Worm (Caenorhabditis elegans) whole organism, L2 larva: ENCODE results near the gene C14E2.6.

Experiments
- C34F6.9 ChIP-seq: fragments of 150-350 bp; optimal IDR thresholded peaks from 2 replicates; lab custom pipeline; 2014; ENCODE audit warnings: missing biosample characterization, missing genetic modification characterization
- F13H6.1 ChIP-seq: sonication (generic microtip); optimal IDR thresholded peaks from 2 replicates; lab custom pipeline; 2016; ENCODE audit warnings: missing genetic modification characterization, missing compliant biosample characterization
- R02D3.7 ChIP-seq: fragments of 150-350 bp; optimal IDR thresholded peaks from 2 replicates; lab custom pipeline; 2014; ENCODE audit warnings: missing biosample characterization, missing genetic modification characterization
- Y55F3AM.14 ChIP-seq: fragments of 200-800 bp; sonication (Bioruptor generic); optimal IDR thresholded peaks from 2 replicates; lab custom pipeline; 2018; ENCODE audit warnings: mild to moderate bottlenecking, missing genetic modification characterization, missing compliant biosample characterization
- alr-1 ChIP-seq: fragments of 150-350 bp; optimal IDR thresholded peaks from 2 replicates; lab custom pipeline; 2014; ENCODE audit warnings: missing biosample characterization, missing genetic modification characterization
- aly-2 ChIP-seq: fragments of 150-350 bp; optimal IDR thresholded peaks from 2 replicates; lab custom pipeline; 2014; ENCODE audit warnings: missing biosample characterization, missing genetic modification characterization
- ama-1 ChIP-seq: fragments of 150-350 bp; optimal IDR thresholded peaks from 2 replicates; lab custom pipeline; 2018; ENCODE audit warnings: inconsistent platforms
- blmp-1 ChIP-seq: sonication (generic microtip); optimal IDR thresholded peaks from 2 replicates; lab custom pipeline; 2017; ENCODE audit warnings: missing genetic modification characterization, mild to moderate bottlenecking, missing compliant biosample characterization, antibody characterized with exemption, moderate library complexity; ENCODE audit not compliant: insufficient read depth
- ceh-16 ChIP-seq: fragments of 150-350 bp; optimal IDR thresholded peaks from 2 replicates; lab custom pipeline; 2014; ENCODE audit warnings: missing biosample characterization, missing genetic modification characterization
- ceh-82 ChIP-seq: fragments of 150-350 bp; optimal IDR thresholded peaks from 2 replicates; lab custom pipeline; 2014; ENCODE audit warnings: missing biosample characterization, missing genetic modification characterization
- crh-2 ChIP-seq: sonication (generic microtip); optimal IDR thresholded peaks from 2 replicates; lab custom pipeline; 2017; ENCODE audit warnings: missing biosample characterization, missing genetic modification characterization
- fos-1 ChIP-seq: fragments of 150-350 bp; optimal IDR thresholded peaks from 2 replicates; lab custom pipeline; 2014; ENCODE audit warnings: missing biosample characterization, missing genetic modification characterization
- gmeb-1 ChIP-seq: fragments of 150-350 bp; optimal IDR thresholded peaks from 2 replicates; lab custom pipeline; 2014; ENCODE audit warnings: missing biosample characterization, missing genetic modification characterization
- lin-11 ChIP-seq: fragments of 150-350 bp; sonication (generic microtip); optimal IDR thresholded peaks from 2 replicates; lab custom pipeline; 2014; ENCODE audit warnings: missing biosample characterization, missing genetic modification characterization, inconsistent platforms, mixed read lengths
- lin-13 ChIP-seq: fragments of 150-350 bp; optimal IDR thresholded peaks from 2 replicates; lab custom pipeline; 2014; ENCODE audit warnings: missing biosample characterization, missing genetic modification reagents, missing genetic modification characterization
- lsy-2 ChIP-seq, 2 experiments: fragments of 150-350 bp in 1 of 2; sonication (generic microtip) in 1 of 2; optimal IDR thresholded peaks; 2 replicates each; lab custom pipeline; 2014 to 2017; ENCODE audit warnings: missing biosample characterization in 2 of 2, missing genetic modification characterization in 2 of 2
- mab-5 ChIP-seq: fragments of 150-350 bp; optimal IDR thresholded peaks from 2 replicates; lab custom pipeline; 2014; ENCODE audit warnings: missing biosample characterization, missing genetic modification characterization
- mbf-1 ChIP-seq: sonication (generic microtip); optimal IDR thresholded peaks from 2 replicates; lab custom pipeline; 2017; ENCODE audit warnings: missing biosample characterization, missing genetic modification characterization
- mdl-1 ChIP-seq, 2 experiments: fragments of 150-350 bp in 1 of 2; sonication (generic microtip) in 1 of 2; optimal IDR thresholded peaks; 2 replicates each; lab custom pipeline; 2017; ENCODE audit warnings: missing biosample characterization in 2 of 2, missing genetic modification characterization in 2 of 2
- nhr-12 ChIP-seq: fragments of 150-350 bp; optimal IDR thresholded peaks from 2 replicates; lab custom pipeline; 2014; ENCODE audit warnings: missing biosample characterization, missing genetic modification characterization
- nhr-129 ChIP-seq: fragments of 150-350 bp; optimal IDR thresholded peaks from 2 replicates; lab custom pipeline; 2014; ENCODE audit warnings: missing biosample characterization, missing genetic modification characterization
- nhr-21 ChIP-seq: fragments of 150-350 bp; optimal IDR thresholded peaks from 2 replicates; lab custom pipeline; 2014; ENCODE audit warnings: missing biosample characterization, missing genetic modification characterization
- nhr-23 ChIP-seq: fragments of 150-350 bp; optimal IDR thresholded peaks from 2 replicates; lab custom pipeline; 2014; ENCODE audit warnings: missing biosample characterization, missing genetic modification reagents, missing genetic modification characterization
- nhr-237 ChIP-seq: fragments of 150-350 bp; optimal IDR thresholded peaks from 2 replicates; lab custom pipeline; 2014; ENCODE audit warnings: missing biosample characterization, missing genetic modification characterization
- nhr-25 ChIP-seq: fragments of 150-350 bp; sonication (generic microtip); optimal IDR thresholded peaks from 3 replicates; lab custom pipeline; 2014; ENCODE audit warnings: missing biosample characterization, missing genetic modification characterization
- nhr-6 ChIP-seq: fragments of 150-350 bp; optimal IDR thresholded peaks from 2 replicates; lab custom pipeline; 2014; ENCODE audit warnings: missing biosample characterization, missing genetic modification characterization
- nhr-77 ChIP-seq: fragments of 150-350 bp; optimal IDR thresholded peaks from 2 replicates; lab custom pipeline; 2014; ENCODE audit warnings: missing biosample characterization, missing genetic modification characterization
- peb-1 ChIP-seq: fragments of 150-350 bp; optimal IDR thresholded peaks from 2 replicates; lab custom pipeline; 2014; ENCODE audit warnings: missing biosample characterization, missing genetic modification characterization
- sem-4 ChIP-seq: fragments of 150-350 bp; optimal IDR thresholded peaks from 2 replicates; lab custom pipeline; 2014; ENCODE audit warnings: missing biosample characterization, missing genetic modification reagents, missing genetic modification characterization
- skn-1 ChIP-seq: sonication (generic microtip); optimal IDR thresholded peaks from 2 replicates; lab custom pipeline; 2017; ENCODE audit warnings: missing biosample characterization, missing genetic modification characterization
- sma-3 ChIP-seq: sonication (generic microtip); optimal IDR thresholded peaks from 2 replicates; lab custom pipeline; 2016; ENCODE audit warnings: missing genetic modification reagents, missing genetic modification characterization, missing compliant biosample characterization
- snpc-4 ChIP-seq: fragments of 150-350 bp; optimal IDR thresholded peaks from 2 replicates; lab custom pipeline; 2014; ENCODE audit warnings: missing biosample characterization, missing genetic modification characterization
- unc-39 ChIP-seq: fragments of 150-350 bp; optimal IDR thresholded peaks from 2 replicates; lab custom pipeline; 2014; ENCODE audit warnings: missing biosample characterization, missing genetic modification characterization
- unc-55 ChIP-seq: fragments of 150-350 bp; sonication (generic microtip); optimal IDR thresholded peaks from 3 replicates; lab custom pipeline; 2014; ENCODE audit warnings: missing biosample characterization, missing genetic modification reagents, missing genetic modification characterization
- ztf-1 ChIP-seq: fragments of 200-800 bp; sonication (Bioruptor generic); conservative IDR thresholded peaks from 2 replicates; pipeline ENCODE4 v1.3.6; 2022; ENCODE audit warnings: missing genetic modification characterization, missing compliant biosample characterization
- ztf-4 ChIP-seq: fragments of 150-350 bp; optimal IDR thresholded peaks from 2 replicates; lab custom pipeline; 2014; ENCODE audit warnings: missing biosample characterization, missing genetic modification characterization

The C14E2.6 gene

DNA sequence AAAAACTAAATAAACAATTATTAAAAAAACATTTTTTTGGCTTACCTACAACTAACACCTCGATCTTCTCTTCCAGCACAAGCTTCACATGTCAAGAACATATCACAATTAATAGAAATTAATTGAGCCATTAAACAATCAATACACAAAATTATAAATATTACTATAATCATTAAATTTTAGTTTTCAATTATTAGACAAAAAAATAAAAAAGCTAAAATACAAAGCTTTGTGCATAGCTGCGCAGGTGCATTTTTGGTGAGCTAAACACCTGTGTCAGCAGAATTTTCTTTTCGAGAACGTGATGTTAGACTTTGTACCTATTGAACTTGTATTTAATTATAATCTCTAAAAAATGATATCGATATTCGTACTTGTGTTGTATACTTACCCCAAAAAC lies at the start of gene C14E2.6:
TSS of gene C14E2.6 (minus strand) at position 101 of the 400 bp plus-strand sequence.
- TF ChIP-seq unc-39 (tag; lab: Kevin White, UChicago), result no peak
- no peak for TF ChIP-seq ztf-4 (tag; lab: Kevin White, UChicago)
- no peak for TF ChIP-seq fos-1 (tag; lab: Kevin White, UChicago)
- no peak for TF ChIP-seq mbf-1 (tag; lab: Kevin White, UChicago)

DNA sequence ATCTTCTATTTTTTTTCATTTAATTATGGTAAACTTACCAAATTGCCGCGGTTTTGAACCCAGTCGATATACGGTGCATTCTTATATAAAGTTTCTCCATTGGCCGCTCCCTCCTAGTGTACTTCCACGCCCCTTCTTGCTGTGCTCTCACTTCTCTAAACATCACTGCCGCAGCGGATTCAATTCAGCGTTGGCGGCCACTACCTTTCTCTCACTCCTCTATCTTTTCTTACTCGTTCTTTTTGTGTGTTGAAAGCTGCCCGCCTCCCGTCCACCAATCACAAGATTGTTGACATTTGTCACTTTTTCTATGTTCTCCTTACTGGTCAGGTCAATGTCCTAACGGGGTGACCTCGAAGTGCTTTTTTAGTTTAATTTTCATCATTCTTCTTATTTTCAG lies 41.2 kb upstream of the C14E2.6 start:
- TF ChIP-seq nhr-12 (tag; lab: Kevin White, UChicago) (no peak), lsy-2 (tag; optimal IDR thresholded peaks at IDR 0.05; lab: Kevin White, UChicago) (peak; percentile 55 to 74), unc-55 (peak; percentile 22), Y55F3AM.14 (GFP tag; lab: Kevin White, UChicago) (no peak), ceh-16 (tag; lab: Kevin White, UChicago) (no peak), nhr-129 (tag; lab: Kevin White, UChicago) (peak; percentile 19), R02D3.7 (no peak), fos-1 (tag; lab: Kevin White, UChicago) (no peak), sem-4 (tag; lab: Kevin White, UChicago) (no peak), blmp-1 (tag; lab: Kevin White, UChicago) (no peak), crh-2 (tag; lab: Kevin White, UChicago) (no peak), nhr-237 (tag; lab: Kevin White, UChicago) (no peak)

DNA sequence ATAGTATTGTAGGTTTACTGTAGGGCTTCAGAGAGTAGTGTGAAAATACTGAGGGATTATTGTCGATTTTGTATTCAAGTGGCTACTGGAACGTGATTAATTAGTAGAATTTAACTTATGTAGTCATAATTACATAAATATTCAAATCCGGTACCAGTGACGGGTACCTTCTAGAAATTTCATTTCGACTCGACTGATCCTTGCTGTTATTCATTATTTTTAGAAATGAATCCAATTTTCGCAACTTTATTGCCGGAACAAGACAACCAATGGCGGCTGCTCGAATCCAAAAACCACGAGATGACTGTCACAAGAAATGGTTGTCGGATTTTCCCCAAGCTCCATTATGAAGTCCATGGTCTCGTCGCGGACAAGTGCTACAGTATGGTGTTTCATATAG lies 35.1 kb upstream of the C14E2.6 start, which contains the start of gene tbx-41:
TSS of gene tbx-41 (plus strand) at position 301 of the 400 bp plus-strand sequence.
- TF ChIP-seq alr-1 (tag; lab: Kevin White, UChicago), result no peak

DNA sequence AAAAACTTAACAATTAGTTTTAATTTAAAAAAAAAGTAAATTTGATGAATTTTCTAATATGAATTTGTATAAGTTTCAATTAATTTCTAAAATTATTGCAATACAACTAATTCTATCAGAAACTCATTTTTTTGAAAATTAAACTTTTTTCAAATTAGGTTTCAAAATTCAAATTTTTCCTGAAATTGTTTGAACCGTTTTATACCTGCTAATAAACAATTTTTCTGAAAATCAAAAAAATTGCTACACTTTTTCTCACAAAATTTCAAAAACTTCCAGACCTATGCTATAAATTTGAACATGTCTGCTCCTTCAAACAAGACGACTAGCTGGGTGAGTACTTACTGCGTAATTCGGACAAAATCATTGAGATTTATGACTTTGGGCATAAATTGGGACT lies 30.6 kb upstream of the C14E2.6 start, which contains the start of gene T26C11.8:
TSS of gene T26C11.8 (plus strand) at position 301 of the 400 bp plus-strand sequence.
- TF ChIP-seq skn-1 (tag; lab: Kevin White, UChicago), result no peak
- TF ChIP-seq mdl-1 (tag; optimal IDR thresholded peaks at IDR 0.05; lab: Kevin White, UChicago), result no peak
- no peak for TF ChIP-seq aly-2 (tag; lab: Kevin White, UChicago)

DNA sequence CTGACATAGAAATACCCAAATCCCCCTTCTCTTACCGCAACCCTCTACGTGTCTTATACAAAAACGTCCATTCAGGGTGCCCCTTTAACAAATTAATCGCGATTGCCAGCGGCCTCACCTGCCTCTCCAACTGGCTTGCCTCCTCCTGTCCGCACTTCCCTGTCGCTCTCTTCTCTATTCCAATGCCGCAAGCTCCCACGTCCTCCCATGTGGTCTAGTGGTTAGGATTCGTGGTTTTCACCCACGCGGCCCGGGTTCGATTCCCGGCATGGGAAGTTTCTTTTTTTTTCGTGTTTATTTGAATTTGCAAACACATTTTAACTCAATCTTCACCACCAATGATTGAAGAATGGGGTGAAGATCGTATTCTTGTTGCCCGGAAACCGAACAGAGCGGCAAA lies 28.8 kb upstream of the C14E2.6 start:
- TF ChIP-seq ztf-1 (GFP tag; lab: Robert Waterston, UW), result no peak
- peak; percentile 50 for TF ChIP-seq gmeb-1
- peak; percentile 35 for TF ChIP-seq nhr-21 (tag; lab: Kevin White, UChicago)
- no peak for TF ChIP-seq mab-5
- peak; percentile 7 for TF ChIP-seq ceh-16 (tag; lab: Kevin White, UChicago)
- peak; percentile 31 for TF ChIP-seq F13H6.1 (tag; lab: Kevin White, UChicago)
- no peak for TF ChIP-seq aly-2 (tag; lab: Kevin White, UChicago)
- TF ChIP-seq snpc-4, result no peak
- TF ChIP-seq alr-1 (tag; lab: Kevin White, UChicago), result no peak
- TF ChIP-seq sma-3 (GFP tag; lab: Kevin White, UChicago), result peak; percentile 65
- TF ChIP-seq lsy-2 (tag; optimal IDR thresholded peaks at IDR 0.05; lab: Kevin White, UChicago), result peak in 1 of 2 experiments; percentile 62
- peak; percentile 56 for TF ChIP-seq lin-11 (tag; lab: Kevin White, UChicago)
- TF ChIP-seq mbf-1 (tag; lab: Kevin White, UChicago), result no peak
- TF ChIP-seq skn-1 (tag; lab: Kevin White, UChicago), result no peak
- TF ChIP-seq mdl-1 (tag; optimal IDR thresholded peaks at IDR 0.05; lab: Kevin White, UChicago), result peak in 1 of 2 experiments; percentile 17
- no peak for TF ChIP-seq nhr-6 (tag; lab: Kevin White, UChicago)
- no peak for TF ChIP-seq R02D3.7
- no peak for TF ChIP-seq peb-1
- TF ChIP-seq nhr-77 (tag; lab: Kevin White, UChicago), result no peak
- no peak for TF ChIP-seq ama-1 (lab: Kevin White, UChicago)
- peak; percentile 72 for TF ChIP-seq nhr-129 (tag; lab: Kevin White, UChicago)
- no peak for TF ChIP-seq ceh-82 (tag; lab: Kevin White, UChicago)
- TF ChIP-seq lin-13 (GFP tag; lab: Kevin White, UChicago), result peak; percentile 37
- peak; percentile 10 for TF ChIP-seq nhr-25 (tag; lab: Kevin White, UChicago)
- no peak for TF ChIP-seq nhr-23 (tag; lab: Kevin White, UChicago)
- no peak for TF ChIP-seq blmp-1 (tag; lab: Kevin White, UChicago)
- peak; percentile 54 for TF ChIP-seq unc-55
- TF ChIP-seq C34F6.9 (tag; lab: Kevin White, UChicago), result peak; percentile 14
